Fruit fly (Drosophila melanogaster) whole organism, embryonic: ENCODE results near the gene CG18262.

Source experiments
- CG10543 ChIP-seq: fragments of 200-800 bp; sonication (Bioruptor generic); optimal IDR thresholded peaks from 3 replicates; lab custom pipeline; 2017; ENCODE audit warnings: missing biosample characterization, mild to moderate bottlenecking, missing genetic modification characterization, moderate library complexity
- CG10959 ChIP-seq: fragments of 200-800 bp; sonication (Bioruptor generic); IDR thresholded peaks from 2 replicates; pipeline ENCODE4 v1.3.6; 2022; ENCODE audit warnings: missing biosample characterization, missing genetic modification characterization
- CG15696 ChIP-seq: fragments of 200-800 bp; sonication (Bioruptor generic); optimal IDR thresholded peaks from 2 replicates; lab custom pipeline; 2019; ENCODE audit warnings: missing biosample characterization, mild to moderate bottlenecking, missing genetic modification characterization, moderate library complexity
- CG16813 ChIP-seq: fragments of 200-800 bp; sonication (Bioruptor generic); IDR thresholded peaks from 3 replicates; pipeline ENCODE4 v1.3.6; 2022; ENCODE audit warnings: missing biosample characterization, missing genetic modification characterization; ENCODE audit not compliant: partially characterized antibody
- CG16815 ChIP-seq: fragments of 200-800 bp; sonication (Bioruptor generic); optimal IDR thresholded peaks from 3 replicates; lab custom pipeline; 2017; ENCODE audit warnings: missing biosample characterization, mild to moderate bottlenecking, missing genetic modification characterization
- CG17912 ChIP-seq: fragments of 200-800 bp; sonication (Bioruptor generic); optimal IDR thresholded peaks from 2 replicates; lab custom pipeline; 2018; ENCODE audit warnings: missing biosample characterization, mild to moderate bottlenecking, missing genetic modification characterization
- CG18011 ChIP-seq: fragments of 200-800 bp; sonication (Bioruptor generic); optimal IDR thresholded peaks from 2 replicates; lab custom pipeline; 2017; ENCODE audit warnings: missing biosample characterization, missing genetic modification characterization, mild to moderate bottlenecking, moderate library complexity, missing genotype
- CG31388 ChIP-seq: fragments of 200-800 bp; sonication (Bioruptor generic); optimal IDR thresholded peaks from 2 replicates; lab custom pipeline; 2016; ENCODE audit warnings: missing biosample characterization, missing genetic modification characterization
- CG4617 ChIP-seq: fragments of 200-800 bp; sonication (Bioruptor generic); optimal IDR thresholded peaks from 3 replicates; lab custom pipeline; 2016; ENCODE audit warnings: missing biosample characterization, missing genetic modification characterization, borderline replicate concordance
- CG4820 ChIP-seq: fragments of 200-800 bp; sonication (Bioruptor generic); optimal IDR thresholded peaks from 3 replicates; lab custom pipeline; 2016; ENCODE audit warnings: missing biosample characterization, missing genetic modification characterization
- CG5245 ChIP-seq: fragments of 200-800 bp; sonication (Bioruptor generic); optimal IDR thresholded peaks from 3 replicates; lab custom pipeline; 2016; ENCODE audit warnings: missing biosample characterization, missing genetic modification characterization
- CG6791 ChIP-seq: fragments of 200-800 bp; sonication (Bioruptor generic); IDR thresholded peaks from 3 replicates; pipeline ENCODE4 v1.3.6; 2022; ENCODE audit warnings: missing biosample characterization, missing genetic modification characterization; ENCODE audit not compliant: partially characterized antibody
- CG7928 ChIP-seq: fragments of 200-800 bp; sonication (Bioruptor generic); optimal IDR thresholded peaks from 2 replicates; lab custom pipeline; 2017; ENCODE audit warnings: missing biosample characterization, mild to moderate bottlenecking, missing genetic modification characterization
- CG8478 ChIP-seq: fragments of >200 bp; optimal IDR thresholded peaks from 2 replicates; lab custom pipeline; 2018
- CG9215 ChIP-seq: fragments of 200-800 bp; sonication (Bioruptor generic); IDR thresholded peaks from 2 replicates; pipeline ENCODE4 v1.3.6; 2022; ENCODE audit warnings: missing biosample characterization, missing genetic modification characterization
- Chrac-16 ChIP-seq: fragments of 200-800 bp; sonication (Bioruptor generic); optimal IDR thresholded peaks from 3 replicates; lab custom pipeline; 2016; ENCODE audit warnings: missing biosample characterization, missing genetic modification characterization
- Dll ChIP-seq: fragments of 200-800 bp; sonication (Bioruptor generic); IDR thresholded peaks from 4 replicates; pipeline ENCODE4 v1.3.6; 2022; ENCODE audit warnings: missing biosample characterization, missing genetic modification characterization; ENCODE audit not compliant: partially characterized antibody
- Doc2 ChIP-seq: fragments of 200-800 bp; sonication (Bioruptor generic); IDR thresholded peaks from 2 replicates; pipeline ENCODE4 v1.3.6; 2022; ENCODE audit warnings: missing biosample characterization, missing genetic modification characterization
- Doc3 ChIP-seq: fragments of 200-800 bp; sonication (Bioruptor generic); IDR thresholded peaks from 3 replicates; pipeline ENCODE4 v1.3.6; 2022; ENCODE audit warnings: missing biosample characterization, missing genetic modification characterization; ENCODE audit not compliant: partially characterized antibody
- ERR ChIP-seq: fragments of 200-800 bp; sonication (Bioruptor generic); optimal IDR thresholded peaks from 2 replicates; lab custom pipeline; 2016; ENCODE audit warnings: missing biosample characterization, missing genetic modification characterization
- Ets65A ChIP-seq: fragments of 200-800 bp; sonication (Bioruptor generic); peaks from one replicate; lab custom pipeline; 2016; ENCODE audit warnings: missing biosample characterization, missing genetic modification characterization
- Fer2 ChIP-seq: fragments of 200-800 bp; sonication (Bioruptor generic); optimal IDR thresholded peaks from 2 replicates; lab custom pipeline; 2018; ENCODE audit warnings: missing biosample characterization, mild to moderate bottlenecking, missing genetic modification characterization, moderate library complexity
- HmgD ChIP-seq: fragments of 200-800 bp; sonication (Bioruptor generic); optimal IDR thresholded peaks from 3 replicates; lab custom pipeline; 2016; ENCODE audit warnings: missing biosample characterization, missing genetic modification characterization
- Hr78 ChIP-seq, 2 experiments: fragments of 200-800 bp in 1 of 2; fragments of >200 bp in 1 of 2; sonication (Bioruptor generic) in 1 of 2; optimal IDR thresholded peaks; 2 replicates each; lab custom pipeline; 2017 to 2019; ENCODE audit warnings: missing biosample characterization in 2 of 2, missing genetic modification characterization in 2 of 2, mild to moderate bottlenecking in 1 of 2, moderate library complexity in 1 of 2
- MESR4 ChIP-seq: fragments of 200-800 bp; sonication (Bioruptor generic); optimal IDR thresholded peaks from 2 replicates; lab custom pipeline; 2018; ENCODE audit warnings: missing biosample characterization, mild to moderate bottlenecking, missing genetic modification characterization, moderate library complexity
- NK7.1 ChIP-seq: fragments of 200-800 bp; sonication (Bioruptor generic); optimal IDR thresholded peaks from 3 replicates; lab custom pipeline; 2016; ENCODE audit warnings: missing biosample characterization, missing genetic modification characterization
- NfI ChIP-seq: fragments of 200-800 bp; sonication (Bioruptor generic); optimal IDR thresholded peaks from 3 replicates; lab custom pipeline; 2018; ENCODE audit warnings: missing biosample characterization, mild to moderate bottlenecking, missing genetic modification characterization, moderate library complexity
- Oaz ChIP-seq: fragments of 200-800 bp; sonication (Bioruptor generic); IDR thresholded peaks from 2 replicates; pipeline ENCODE4 v1.3.6; 2022; ENCODE audit warnings: missing biosample characterization, missing genetic modification characterization
- Oli ChIP-seq: fragments of 200-800 bp; sonication (Bioruptor generic); optimal IDR thresholded peaks from 2 replicates; lab custom pipeline; 2018; ENCODE audit warnings: missing biosample characterization, mild to moderate bottlenecking, missing genetic modification characterization, moderate library complexity
- Stat92E ChIP-seq, 3 experiments: fragments of >200 bp in 2 of 3; fragments of 200-800 bp in 1 of 3; sonication (Bioruptor generic) in 1 of 3; optimal IDR thresholded peaks; 2 replicates each; lab custom pipeline; 2017 to 2019; ENCODE audit warnings: missing biosample characterization in 3 of 3, missing genetic modification characterization in 3 of 3, mild to moderate bottlenecking in 1 of 3, moderate library complexity in 1 of 3
- Vsx1 ChIP-seq: fragments of 200-800 bp; sonication (Bioruptor generic); optimal IDR thresholded peaks from 2 replicates; lab custom pipeline; 2017; ENCODE audit warnings: missing biosample characterization, mild to moderate bottlenecking, missing genetic modification characterization, missing genetic modification reagents
- chm ChIP-seq: fragments of 200-800 bp; sonication (Bioruptor generic); IDR thresholded peaks from 2 replicates; pipeline ENCODE4 v1.3.6; 2022; ENCODE audit warnings: missing biosample characterization, missing genetic modification characterization
- danr ChIP-seq: fragments of 200-800 bp; sonication (Bioruptor generic); IDR thresholded peaks from 2 replicates; pipeline ENCODE4 v1.3.6; 2022; ENCODE audit warnings: missing biosample characterization, missing genetic modification characterization
- dmrt11E ChIP-seq: fragments of 200-800 bp; sonication (Bioruptor generic); optimal IDR thresholded peaks from 3 replicates; lab custom pipeline; 2018; ENCODE audit warnings: missing biosample characterization, mild to moderate bottlenecking, missing genetic modification characterization, moderate library complexity
- dmrt99B ChIP-seq: fragments of 200-800 bp; sonication (Bioruptor generic); optimal IDR thresholded peaks from 2 replicates; lab custom pipeline; 2018; ENCODE audit warnings: missing biosample characterization, mild to moderate bottlenecking, missing genetic modification characterization, moderate library complexity
- ems ChIP-seq: fragments of 200-800 bp; sonication (Bioruptor generic); optimal IDR thresholded peaks from 3 replicates; lab custom pipeline; 2016; ENCODE audit warnings: missing biosample characterization, missing genetic modification characterization
- ftz-f1 ChIP-seq: fragments of 200-800 bp; sonication (Bioruptor generic); optimal IDR thresholded peaks from 2 replicates; lab custom pipeline; 2016; ENCODE audit warnings: missing biosample characterization, missing genetic modification characterization
- ranshi ChIP-seq: fragments of 200-800 bp; sonication (Bioruptor generic); IDR thresholded peaks from 2 replicates; pipeline ENCODE4 v1.3.6; 2022; ENCODE audit warnings: missing biosample characterization, missing genetic modification characterization
- repo ChIP-seq: fragments of 200-800 bp; sonication (Bioruptor generic); optimal IDR thresholded peaks from 2 replicates; lab custom pipeline; 2016; ENCODE audit warnings: missing biosample characterization, missing genetic modification characterization
- run ChIP-seq: fragments of 200-800 bp; sonication (Bioruptor generic); optimal IDR thresholded peaks from 3 replicates; lab custom pipeline; 2018; ENCODE audit warnings: missing biosample characterization, mild to moderate bottlenecking, missing genetic modification characterization
- salm ChIP-seq: fragments of 200-800 bp; sonication (Bioruptor generic); optimal IDR thresholded peaks from 2 replicates; lab custom pipeline; 2018; ENCODE audit warnings: missing biosample characterization, mild to moderate bottlenecking, missing genetic modification characterization
- schlank ChIP-seq: fragments of 200-800 bp; sonication (Bioruptor generic); optimal IDR thresholded peaks from 2 replicates; lab custom pipeline; 2018; ENCODE audit warnings: missing biosample characterization, mild to moderate bottlenecking, missing genetic modification characterization
- sd ChIP-seq: fragments of 200-800 bp; sonication (Bioruptor generic); optimal IDR thresholded peaks from 3 replicates; lab custom pipeline; 2018; ENCODE audit warnings: missing biosample characterization, mild to moderate bottlenecking, missing genetic modification characterization, moderate library complexity
- tap ChIP-seq: fragments of 200-800 bp; optimal IDR thresholded peaks from 3 replicates; lab custom pipeline; 2019; ENCODE audit warnings: missing biosample characterization, mild to moderate bottlenecking, missing genetic modification characterization, moderate library complexity
- tna ChIP-seq: fragments of 200-800 bp; sonication (Bioruptor generic); IDR thresholded peaks from 2 replicates; pipeline ENCODE4 v1.3.6; 2022; ENCODE audit warnings: missing biosample characterization, missing genetic modification characterization; ENCODE audit not compliant: partially characterized antibody
- twi ChIP-seq: fragments of 200-800 bp; optimal IDR thresholded peaks from 2 replicates; lab custom pipeline; 2019; ENCODE audit warnings: missing biosample characterization, mild to moderate bottlenecking, missing genetic modification characterization, moderate library complexity
- vfl ChIP-seq: fragments of 200-800 bp; sonication (Bioruptor generic); optimal IDR thresholded peaks from 2 replicates; lab custom pipeline; 2016; ENCODE audit warnings: missing biosample characterization, missing genetic modification characterization
- zfh2 ChIP-seq: fragments of 200-800 bp; sonication (Bioruptor generic); optimal IDR thresholded peaks from 2 replicates; lab custom pipeline; 2016; ENCODE audit warnings: missing biosample characterization, missing genetic modification characterization

Gene CG18262

DNA sequence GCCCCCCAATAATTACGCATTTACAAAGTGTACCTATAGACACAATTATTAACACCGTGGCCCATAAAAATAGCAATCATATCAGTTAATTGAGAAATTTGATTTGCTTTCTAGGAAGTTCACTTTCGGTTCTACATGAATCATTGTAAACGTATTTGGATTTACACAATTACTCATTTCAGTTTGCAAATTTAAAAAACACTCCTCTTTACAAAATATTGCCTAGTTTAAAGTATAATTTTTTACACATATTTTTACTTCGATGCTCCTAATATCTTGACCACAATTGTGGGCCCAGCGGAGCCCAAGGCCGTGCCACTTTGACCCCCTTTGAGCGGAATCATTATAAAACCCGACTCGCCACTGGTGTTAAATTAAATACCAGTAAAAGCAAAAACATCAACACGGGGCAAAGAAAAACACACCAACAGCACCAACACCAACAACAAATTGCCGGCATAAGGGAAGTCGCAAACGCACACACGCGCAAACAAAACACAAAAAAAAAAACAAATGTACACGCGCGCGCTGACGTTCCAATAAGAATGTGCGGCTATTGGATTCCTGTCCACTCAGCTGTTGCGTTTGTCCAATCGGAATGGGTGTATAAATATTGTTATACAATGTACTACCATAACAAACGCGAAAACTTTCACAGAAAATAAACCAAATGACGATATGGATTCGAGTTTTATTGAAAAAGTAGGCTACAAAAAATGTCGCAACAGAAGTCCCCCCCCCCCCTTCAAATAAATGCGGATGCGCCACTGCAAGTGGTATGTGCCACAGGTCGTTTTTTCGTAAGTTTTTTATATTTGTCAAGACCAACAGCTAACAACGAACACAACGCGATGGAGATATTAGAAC lies 38.0 kb upstream of the CG18262 start (continued):
- peak; percentile 12 for TF ChIP-seq salm (tag; lab: Kevin White, UChicago)
- TF ChIP-seq CG15696: peak; percentile 15
- TF ChIP-seq ems (GFP tag; lab: Kevin White, UChicago): peak; percentile 63
- no peak for TF ChIP-seq CG4617
- TF ChIP-seq Chrac-16 (GFP tag; lab: Kevin White, UChicago): peak; percentile 47
- TF ChIP-seq danr (GFP tag; lab: Robert Waterston, UW): peak; percentile 37; the same call in 1 of the 2 replicates
- TF ChIP-seq Oli: peak; percentile 71
- no peak for TF ChIP-seq tna (GFP tag; lab: Robert Waterston, UW)
- TF ChIP-seq Doc3 (GFP tag; lab: Robert Waterston, UW): no peak
- TF ChIP-seq sd (tag; lab: Kevin White, UChicago): peak; percentile 41
- TF ChIP-seq Stat92E (GFP tag; optimal IDR thresholded peaks at IDR 0.05; lab: Kevin White, UChicago): no peak
- peak; percentile 57 for TF ChIP-seq CG10543 (GFP tag; lab: Kevin White, UChicago)
- no peak for TF ChIP-seq ERR (GFP tag; lab: Kevin White, UChicago)
- peak; percentile 74 for TF ChIP-seq dmrt99B (tag; lab: Kevin White, UChicago)
- peak; percentile 88 for TF ChIP-seq Ets65A
- peak; percentile 13 for TF ChIP-seq repo
- TF ChIP-seq run (tag; lab: Kevin White, UChicago): peak; percentile 42
- no peak for TF ChIP-seq CG5245 (GFP tag; lab: Kevin White, UChicago)
- no peak for TF ChIP-seq CG4820 (GFP tag; lab: Kevin White, UChicago)
- TF ChIP-seq CG16813: no peak
- TF ChIP-seq Oaz (GFP tag; lab: Robert Waterston, UW): peak; percentile 31; the same call in 1 of the 2 replicates
- peak; percentile 65 for TF ChIP-seq ftz-f1 (GFP tag; lab: Kevin White, UChicago)
- TF ChIP-seq CG31388 (GFP tag; lab: Kevin White, UChicago): peak; percentile 13
- peak; percentile 67 for TF ChIP-seq tap (tag; lab: Kevin White, UChicago)
- peak; percentile 64 for TF ChIP-seq vfl
- TF ChIP-seq Doc2 (GFP tag; lab: Robert Waterston, UW): no peak
- TF ChIP-seq CG10959: no peak
- TF ChIP-seq chm (GFP tag; lab: Robert Waterston, UW): peak; percentile 24; the same call in 1 of the 2 replicates
- peak; percentile 50 for TF ChIP-seq zfh2 (GFP tag; lab: Kevin White, UChicago)
- no peak for TF ChIP-seq CG16815 (GFP tag; lab: Kevin White, UChicago)
- TF ChIP-seq Dll (GFP tag; lab: Robert Waterston, UW): no peak
- TF ChIP-seq NfI (GFP tag; lab: Kevin White, UChicago): peak; percentile 78
- TF ChIP-seq Fer2 (tag; lab: Kevin White, UChicago): peak; percentile 19
- peak; percentile 30 for TF ChIP-seq NK7.1 (GFP tag; lab: Kevin White, UChicago)
- no peak for TF ChIP-seq CG7928 (GFP tag; lab: Kevin White, UChicago)
- no peak for TF ChIP-seq CG17912 (GFP tag; lab: Kevin White, UChicago)
- no peak for TF ChIP-seq Vsx1
- TF ChIP-seq CG8478 (lab: Kevin White, UChicago): no peak
- TF ChIP-seq CG18011 (GFP tag; lab: Kevin White, UChicago): peak; percentile 0
- peak; percentile 10 for TF ChIP-seq twi (tag; lab: Kevin White, UChicago)
- TF ChIP-seq MESR4 (GFP tag; lab: Kevin White, UChicago): no peak
- peak in 1 of 2 experiments; percentile 61 for TF ChIP-seq Hr78 (GFP tag; optimal IDR thresholded peaks at IDR 0.05; lab: Kevin White, UChicago)
- TF ChIP-seq CG9215 (GFP tag; lab: Robert Waterston, UW): peak; percentile 30; the same call in 1 of the 2 replicates
- TF ChIP-seq schlank: peak; percentile 69
- peak; percentile 63; the same call in 1 of the 2 replicates for TF ChIP-seq ranshi (GFP tag; lab: Robert Waterston, UW)
- no peak for TF ChIP-seq CG6791
- TF ChIP-seq dmrt11E (tag; lab: Kevin White, UChicago): no peak
- TF ChIP-seq HmgD (GFP tag; lab: Kevin White, UChicago): no peak
